Fruit fly (Drosophila melanogaster) whole organism, embryonic: Measurements from ENCODE around the gene ssp3.

Source experiments
- Adf1 ChIP-seq: fragments of 200-800 bp; sonication (Bioruptor generic); IDR thresholded peaks from 2 replicates; pipeline ENCODE4 v1.3.6; 2022; ENCODE audit warnings: missing biosample characterization, missing genetic modification characterization
- BEAF-32 ChIP-seq: fragments of 200-800 bp; sonication (Bioruptor generic); optimal IDR thresholded peaks from 3 replicates; lab custom pipeline; 2017; ENCODE audit warnings: missing biosample characterization, missing genetic modification characterization, mild to moderate bottlenecking, moderate library complexity, missing genetic modification reagents
- CG10543 ChIP-seq: fragments of 200-800 bp; sonication (Bioruptor generic); optimal IDR thresholded peaks from 3 replicates; lab custom pipeline; 2017; ENCODE audit warnings: missing biosample characterization, mild to moderate bottlenecking, missing genetic modification characterization, moderate library complexity
- CG11085 ChIP-seq: fragments of 200-800 bp; sonication (Bioruptor generic); IDR thresholded peaks from 2 replicates; pipeline ENCODE4 v1.3.6; 2022; ENCODE audit warnings: missing biosample characterization, missing genetic modification characterization
- CG12299 ChIP-seq: fragments of 200-800 bp; sonication (Bioruptor generic); optimal IDR thresholded peaks from 2 replicates; lab custom pipeline; 2018; ENCODE audit warnings: missing biosample characterization, mild to moderate bottlenecking, missing genetic modification characterization
- CG1647 ChIP-seq: fragments of 200-800 bp; sonication (Bioruptor generic); optimal IDR thresholded peaks from 3 replicates; lab custom pipeline; 2016; ENCODE audit warnings: missing biosample characterization, missing genetic modification characterization
- CG17328 ChIP-seq: fragments of 200-800 bp; sonication (Bioruptor generic); IDR thresholded peaks from 2 replicates; pipeline ENCODE4 v1.3.6; 2022; ENCODE audit warnings: missing biosample characterization, missing genetic modification characterization
- CG2712 ChIP-seq: fragments of 200-800 bp; optimal IDR thresholded peaks from 3 replicates; lab custom pipeline; 2019; ENCODE audit warnings: missing biosample characterization, mild to moderate bottlenecking, missing genetic modification characterization, moderate library complexity
- CG31224 ChIP-seq: fragments of 200-800 bp; sonication (Bioruptor generic); IDR thresholded peaks from 2 replicates; pipeline ENCODE4 v1.3.6; 2022; ENCODE audit warnings: missing biosample characterization, missing genetic modification characterization
- CG3163 ChIP-seq: fragments of 200-800 bp; sonication (Bioruptor generic); optimal IDR thresholded peaks from 3 replicates; lab custom pipeline; 2016; ENCODE audit warnings: missing biosample characterization, missing genetic modification characterization
- CG32767 ChIP-seq: fragments of 200-800 bp; sonication (Bioruptor generic); IDR thresholded peaks from 2 replicates; pipeline ENCODE4 v1.3.6; 2022; ENCODE audit warnings: missing biosample characterization, missing genetic modification characterization
- CG33557 ChIP-seq: fragments of 200-800 bp; sonication (Bioruptor generic); optimal IDR thresholded peaks from 2 replicates; lab custom pipeline; 2019; ENCODE audit warnings: missing biosample characterization, mild to moderate bottlenecking, missing genetic modification characterization, moderate library complexity
- CG4360 ChIP-seq: fragments of 200-800 bp; sonication (Bioruptor generic); IDR thresholded peaks from 2 replicates; pipeline ENCODE4 v1.3.6; 2022; ENCODE audit warnings: missing biosample characterization, missing genetic modification characterization
- CG5180 ChIP-seq: fragments of 200-800 bp; sonication (Bioruptor generic); optimal IDR thresholded peaks from 3 replicates; lab custom pipeline; 2017; ENCODE audit warnings: missing biosample characterization, missing genetic modification characterization, mild to moderate bottlenecking, moderate library complexity, missing genetic modification reagents
- CG5953 ChIP-seq: fragments of 200-800 bp; sonication (Bioruptor generic); IDR thresholded peaks from 2 replicates; pipeline ENCODE4 v1.3.6; 2022; ENCODE audit warnings: missing biosample characterization, missing genetic modification characterization
- CG6791 ChIP-seq: fragments of 200-800 bp; sonication (Bioruptor generic); IDR thresholded peaks from 3 replicates; pipeline ENCODE4 v1.3.6; 2022; ENCODE audit warnings: missing biosample characterization, missing genetic modification characterization; ENCODE audit not compliant: partially characterized antibody
- CG7372 ChIP-seq: fragments of 200-800 bp; sonication (Bioruptor generic); IDR thresholded peaks from 2 replicates; pipeline ENCODE4 v1.3.6; 2022; ENCODE audit warnings: missing biosample characterization, missing genetic modification characterization
- CG7987 ChIP-seq: fragments of 200-800 bp; sonication (Bioruptor generic); optimal IDR thresholded peaks from 2 replicates; lab custom pipeline; 2018; ENCODE audit warnings: missing biosample characterization, mild to moderate bottlenecking, missing genetic modification characterization, moderate library complexity
- CG8765 ChIP-seq: fragments of 200-800 bp; sonication (Bioruptor generic); IDR thresholded peaks from 2 replicates; pipeline ENCODE4 v1.3.6; 2022; ENCODE audit warnings: missing biosample characterization, missing genetic modification characterization
- Dll ChIP-seq: fragments of 200-800 bp; sonication (Bioruptor generic); IDR thresholded peaks from 4 replicates; pipeline ENCODE4 v1.3.6; 2022; ENCODE audit warnings: missing biosample characterization, missing genetic modification characterization; ENCODE audit not compliant: partially characterized antibody
- Dref ChIP-seq: fragments of 200-800 bp; sonication (Bioruptor generic); IDR thresholded peaks from 2 replicates; pipeline ENCODE4 v1.3.6; 2022; ENCODE audit warnings: missing biosample characterization, missing genetic modification characterization
- Ets97D ChIP-seq: fragments of 200-800 bp; sonication (Bioruptor generic); optimal IDR thresholded peaks from 3 replicates; lab custom pipeline; 2016; ENCODE audit warnings: missing biosample characterization, missing genetic modification characterization
- GATAe ChIP-seq: fragments of 200-800 bp; sonication (Bioruptor generic); conservative IDR thresholded peaks from 2 replicates; pipeline ENCODE4 v1.3.6; 2022; ENCODE audit warnings: missing biosample characterization, missing genetic modification characterization
- Gsc ChIP-seq: fragments of 200-800 bp; sonication (Bioruptor generic); IDR thresholded peaks from 2 replicates; pipeline ENCODE4 v1.3.6; 2022; ENCODE audit warnings: missing biosample characterization, missing genetic modification characterization
- HLH4C ChIP-seq: fragments of 200-800 bp; sonication (Bioruptor generic); IDR thresholded peaks from 3 replicates; pipeline ENCODE4 v1.3.6; 2022; ENCODE audit warnings: missing biosample characterization, missing genetic modification characterization; ENCODE audit not compliant: partially characterized antibody
- Hand ChIP-seq: fragments of 200-800 bp; sonication (Bioruptor generic); optimal IDR thresholded peaks from 2 replicates; lab custom pipeline; 2017; ENCODE audit warnings: mild to moderate bottlenecking, missing biosample characterization, missing genetic modification reagents, missing genetic modification characterization
- Hr3 ChIP-seq: fragments of 200-800 bp; sonication (Bioruptor generic); optimal IDR thresholded peaks from 3 replicates; lab custom pipeline; 2016; ENCODE audit warnings: missing biosample characterization, missing genetic modification characterization
- Hr39 ChIP-seq: fragments of >200 bp; optimal IDR thresholded peaks from 2 replicates; lab custom pipeline; 2017
- Hr51 ChIP-seq, 2 experiments: fragments of 200-800 bp; sonication (Bioruptor generic); optimal IDR thresholded peaks; 2 replicates in 1 of 2; 3 replicates in 1 of 2; lab custom pipeline; 2016 to 2018; ENCODE audit warnings: missing biosample characterization in 2 of 2, missing genetic modification characterization in 2 of 2, mild to moderate bottlenecking in 1 of 2, moderate library complexity in 1 of 2
- Mad ChIP-seq: fragments of 200-800 bp; sonication (Bioruptor generic); optimal IDR thresholded peaks from 2 replicates; lab custom pipeline; 2016; ENCODE audit warnings: missing biosample characterization, missing genetic modification characterization
- Poxn ChIP-seq: fragments of 200-800 bp; sonication (Bioruptor generic); IDR thresholded peaks from 2 replicates; pipeline ENCODE4 v1.3.6; 2022; ENCODE audit warnings: missing biosample characterization, missing genetic modification characterization
- Ssrp ChIP-seq: fragments of 200-800 bp; sonication (Bioruptor generic); optimal IDR thresholded peaks from 2 replicates; lab custom pipeline; 2018; ENCODE audit warnings: missing biosample characterization, mild to moderate bottlenecking, missing genetic modification characterization, moderate library complexity
- TFAM ChIP-seq: fragments of 200-800 bp; sonication (Bioruptor generic); optimal IDR thresholded peaks from 2 replicates; lab custom pipeline; 2017; ENCODE audit warnings: missing biosample characterization, missing genetic modification characterization, inconsistent platforms
- Xrp1 ChIP-seq: fragments of 200-800 bp; sonication (Bioruptor generic); IDR thresholded peaks from 2 replicates; pipeline ENCODE4 v1.3.6; 2022; ENCODE audit warnings: missing biosample characterization, missing genetic modification characterization
- ab ChIP-seq: fragments of 200-800 bp; sonication (Bioruptor generic); optimal IDR thresholded peaks from 2 replicates; lab custom pipeline; 2016; ENCODE audit warnings: missing biosample characterization, missing genetic modification characterization
- btn ChIP-seq: fragments of 200-800 bp; sonication (Bioruptor generic); optimal IDR thresholded peaks from 2 replicates; lab custom pipeline; 2016; ENCODE audit warnings: missing biosample characterization, missing genetic modification characterization
- chif ChIP-seq, 2 experiments: fragments of 200-800 bp; sonication (Bioruptor generic); optimal IDR thresholded peaks; 3 replicates each; lab custom pipeline; 2016; ENCODE audit warnings: missing biosample characterization in 2 of 2, missing genetic modification characterization in 2 of 2
- eyg ChIP-seq: fragments of 200-800 bp; sonication (Bioruptor generic); optimal IDR thresholded peaks from 3 replicates; lab custom pipeline; 2016; ENCODE audit warnings: missing biosample characterization, missing genetic modification characterization
- gem ChIP-seq: fragments of 200-800 bp; sonication (Bioruptor generic); optimal IDR thresholded peaks from 2 replicates; lab custom pipeline; 2019; ENCODE audit warnings: missing biosample characterization, mild to moderate bottlenecking, missing genetic modification characterization, moderate library complexity
- ham ChIP-seq: fragments of 200-800 bp; sonication (Bioruptor generic); IDR thresholded peaks from 2 replicates; pipeline ENCODE4 v1.3.6; 2022; ENCODE audit warnings: missing biosample characterization, missing genetic modification characterization
- hkb ChIP-seq, 2 experiments: fragments of 200-800 bp in 1 of 2; fragments of >200 bp in 1 of 2; sonication (Bioruptor generic) in 1 of 2; IDR thresholded peaks in 1 of 2; optimal IDR thresholded peaks in 1 of 2; 2 replicates each; pipeline versions ENCODE4 v1.3.6 to Lab custom; 2017 to 2022; ENCODE audit warnings: missing biosample characterization in 1 of 2, missing genetic modification characterization in 1 of 2
- klu ChIP-seq: fragments of 200-800 bp; sonication (Bioruptor generic); IDR thresholded peaks from 2 replicates; pipeline ENCODE4 v1.3.6; 2022; ENCODE audit warnings: missing biosample characterization, missing genetic modification characterization
- lov ChIP-seq, 2 experiments: fragments of 200-800 bp in 1 of 2; fragments of >200 bp in 1 of 2; sonication (Bioruptor generic) in 1 of 2; IDR thresholded peaks in 1 of 2; optimal IDR thresholded peaks in 1 of 2; 2 replicates in 1 of 2; 3 replicates in 1 of 2; pipeline versions ENCODE4 v1.3.6 to Lab custom; 2017 to 2022; ENCODE audit warnings: missing biosample characterization in 1 of 2, missing genetic modification characterization in 1 of 2
- p53 ChIP-seq: fragments of 200-800 bp; sonication (Bioruptor generic); optimal IDR thresholded peaks from 2 replicates; lab custom pipeline; 2016; ENCODE audit warnings: missing biosample characterization, missing genetic modification characterization
- pb ChIP-seq: fragments of 200-800 bp; sonication (Bioruptor generic); optimal IDR thresholded peaks from 3 replicates; lab custom pipeline; 2016; ENCODE audit warnings: missing biosample characterization, missing genetic modification characterization
- shn ChIP-seq: fragments of 200-800 bp; sonication (Bioruptor generic); optimal IDR thresholded peaks from 3 replicates; lab custom pipeline; 2016; ENCODE audit warnings: missing biosample characterization, missing genetic modification characterization
- stwl ChIP-seq: fragments of 200-800 bp; sonication (Bioruptor generic); optimal IDR thresholded peaks from 3 replicates; lab custom pipeline; 2018; ENCODE audit warnings: missing biosample characterization, mild to moderate bottlenecking, missing genetic modification characterization, moderate library complexity
- sug ChIP-seq: fragments of 200-800 bp; optimal IDR thresholded peaks from 2 replicates; lab custom pipeline; 2019; ENCODE audit warnings: missing biosample characterization, mild to moderate bottlenecking, missing genetic modification characterization, moderate library complexity
- tll ChIP-seq, 2 experiments: fragments of 200-800 bp in 1 of 2; fragments of >200 bp in 1 of 2; sonication (Bioruptor generic) in 1 of 2; optimal IDR thresholded peaks; 2 replicates each; lab custom pipeline; 2017 to 2019; ENCODE audit warnings: missing biosample characterization in 2 of 2, missing genetic modification characterization in 2 of 2, mild to moderate bottlenecking in 1 of 2, moderate library complexity in 1 of 2
- twi ChIP-seq: fragments of 200-800 bp; optimal IDR thresholded peaks from 2 replicates; lab custom pipeline; 2019; ENCODE audit warnings: missing biosample characterization, mild to moderate bottlenecking, missing genetic modification characterization, moderate library complexity
- zf30C ChIP-seq: fragments of 200-800 bp; sonication (Bioruptor generic); optimal IDR thresholded peaks from 3 replicates; lab custom pipeline; 2018; ENCODE audit warnings: missing biosample characterization, mild to moderate bottlenecking, missing genetic modification characterization

Gene ssp3

dm6 chr2L:18966844-18967243 lies 23.1 kb upstream of the ssp3 start (continued):
- TF ChIP-seq CG8765 (GFP tag; lab: Robert Waterston, UW) = no peak
- no peak for TF ChIP-seq CG33557 (GFP tag; lab: Kevin White, UChicago)
- no peak for TF ChIP-seq CG1647 (GFP tag; lab: Kevin White, UChicago)
- peak; percentile 55 for TF ChIP-seq CG7372 (GFP tag; lab: Robert Waterston, UW)
- TF ChIP-seq CG4360 (GFP tag; lab: Robert Waterston, UW) = no peak
- no peak for TF ChIP-seq HLH4C (GFP tag; lab: Robert Waterston, UW)
- TF ChIP-seq Dref (GFP tag; lab: Robert Waterston, UW) = no peak
- peak; percentile 40 for TF ChIP-seq CG10543
- TF ChIP-seq shn (GFP tag; lab: Kevin White, UChicago) = no peak
- no peak for TF ChIP-seq CG5953
- no peak for TF ChIP-seq zf30C (GFP tag; lab: Kevin White, UChicago)
- no peak for TF ChIP-seq tll (GFP tag; optimal IDR thresholded peaks at IDR 0.05; lab: Kevin White, UChicago)
- no peak for TF ChIP-seq Hr3 (GFP tag; lab: Kevin White, UChicago)
- no peak for TF ChIP-seq CG17328 (GFP tag; lab: Robert Waterston, UW)
- TF ChIP-seq CG3163 (GFP tag; lab: Kevin White, UChicago) = no peak
- TF ChIP-seq CG31224 (GFP tag; lab: Robert Waterston, UW) = peak; percentile 62
- TF ChIP-seq BEAF-32 = no peak
- TF ChIP-seq btn (GFP tag; lab: Kevin White, UChicago) = no peak
- peak; percentile 38 for TF ChIP-seq Adf1
- peak; percentile 61 for TF ChIP-seq gem (tag; lab: Kevin White, UChicago)
- TF ChIP-seq hkb (optimal IDR thresholded peaks at IDR 0.05; lab: Kevin White, UChicago) = no peak
- TF ChIP-seq hkb (GFP tag; IDR thresholded peaks at IDR 0.05; lab: Robert Waterston, UW) = peak; percentile 48; the same call in 1 of the 2 replicates
- no peak for TF ChIP-seq Poxn
- TF ChIP-seq sug (tag; lab: Kevin White, UChicago) = peak; percentile 31
- no peak for TF ChIP-seq Hr39
- no peak for TF ChIP-seq lov (optimal IDR thresholded peaks at IDR 0.05; lab: Kevin White, UChicago)
- TF ChIP-seq lov (GFP tag; IDR thresholded peaks at IDR 0.05; lab: Robert Waterston, UW) = no peak
- no peak for TF ChIP-seq ab (GFP tag; lab: Kevin White, UChicago)
- no peak for TF ChIP-seq CG6791 (GFP tag; lab: Robert Waterston, UW)
- no peak for TF ChIP-seq ham
- TF ChIP-seq klu = no peak
- no peak for TF ChIP-seq chif (GFP tag; optimal IDR thresholded peaks at IDR 0.05; lab: Kevin White, UChicago)
- no peak for TF ChIP-seq p53 (GFP tag; lab: Kevin White, UChicago)
- TF ChIP-seq Xrp1 (GFP tag; lab: Robert Waterston, UW) = peak; percentile 42; the same call in 1 of the 2 replicates
- TF ChIP-seq eyg = no peak
- no peak for TF ChIP-seq pb (GFP tag; lab: Kevin White, UChicago)
- peak in 1 of 2 experiments; percentile 47 for TF ChIP-seq Hr51 (GFP tag; optimal IDR thresholded peaks at IDR 0.05; lab: Kevin White, UChicago)
- TF ChIP-seq Ets97D (GFP tag; lab: Kevin White, UChicago) = no peak
- no peak for TF ChIP-seq Ssrp
- TF ChIP-seq Mad = no peak
- no peak for TF ChIP-seq CG11085 (GFP tag; lab: Robert Waterston, UW)
- no peak for TF ChIP-seq CG12299
- no peak for TF ChIP-seq CG32767 (GFP tag; lab: Robert Waterston, UW)
- TF ChIP-seq stwl = no peak
- TF ChIP-seq twi (tag; lab: Kevin White, UChicago) = no peak
- TF ChIP-seq CG7987 (GFP tag; lab: Kevin White, UChicago) = no peak
- no peak for TF ChIP-seq Gsc (GFP tag; lab: Robert Waterston, UW)
- peak; percentile 38 for TF ChIP-seq Hand (GFP tag; lab: Kevin White, UChicago)
- TF ChIP-seq TFAM (GFP tag; lab: Kevin White, UChicago) = no peak
- no peak for TF ChIP-seq GATAe (GFP tag; lab: Robert Waterston, UW)
- no peak for TF ChIP-seq Dll (GFP tag; lab: Robert Waterston, UW)
- peak; percentile 57 for TF ChIP-seq CG2712
- TF ChIP-seq CG5180 (GFP tag; lab: Kevin White, UChicago) = no peak
